Worm (Caenorhabditis elegans) whole organism, L2 larva: ENCODE data around the gene ttbk-7.
A peak's percentile ranks its signal among the peaks of the same experiment; 100 is the strongest.

Source experiments
- F13H6.1 ChIP-seq: sonication (generic microtip); optimal IDR thresholded peaks from 2 replicates; lab custom pipeline; 2016; ENCODE audit warnings: missing genetic modification characterization, missing compliant biosample characterization
- R02D3.7 ChIP-seq: fragments of 150-350 bp; optimal IDR thresholded peaks from 2 replicates; lab custom pipeline; 2014; ENCODE audit warnings: missing biosample characterization, missing genetic modification characterization
- Y55F3AM.14 ChIP-seq: fragments of 200-800 bp; sonication (Bioruptor generic); optimal IDR thresholded peaks from 2 replicates; lab custom pipeline; 2018; ENCODE audit warnings: mild to moderate bottlenecking, missing genetic modification characterization, missing compliant biosample characterization
- ceh-82 ChIP-seq: fragments of 150-350 bp; optimal IDR thresholded peaks from 2 replicates; lab custom pipeline; 2014; ENCODE audit warnings: missing biosample characterization, missing genetic modification characterization
- crh-2 ChIP-seq: sonication (generic microtip); optimal IDR thresholded peaks from 2 replicates; lab custom pipeline; 2017; ENCODE audit warnings: missing biosample characterization, missing genetic modification characterization
- dmd-4 ChIP-seq: sonication (generic microtip); optimal IDR thresholded peaks from 2 replicates; lab custom pipeline; 2017; ENCODE audit warnings: missing biosample characterization, missing genetic modification characterization
- egl-27 ChIP-seq: sonication (generic microtip); optimal IDR thresholded peaks from 3 replicates; lab custom pipeline; 2017; ENCODE audit warnings: missing biosample characterization, missing genetic modification reagents, missing genetic modification characterization
- elt-1 ChIP-seq: fragments of 150-350 bp; optimal IDR thresholded peaks from 2 replicates; lab custom pipeline; 2014; ENCODE audit warnings: missing biosample characterization, missing genetic modification characterization
- fos-1 ChIP-seq: fragments of 150-350 bp; optimal IDR thresholded peaks from 2 replicates; lab custom pipeline; 2014; ENCODE audit warnings: missing biosample characterization, missing genetic modification characterization
- gmeb-1 ChIP-seq: fragments of 150-350 bp; optimal IDR thresholded peaks from 2 replicates; lab custom pipeline; 2014; ENCODE audit warnings: missing biosample characterization, missing genetic modification characterization
- lin-11 ChIP-seq: fragments of 150-350 bp; sonication (generic microtip); optimal IDR thresholded peaks from 2 replicates; lab custom pipeline; 2014; ENCODE audit warnings: missing biosample characterization, missing genetic modification characterization, inconsistent platforms, mixed read lengths
- lin-39 ChIP-seq: fragments of 150-350 bp; optimal IDR thresholded peaks from 2 replicates; lab custom pipeline; 2014; ENCODE audit warnings: missing biosample characterization, missing genetic modification reagents, missing genetic modification characterization
- lsy-2 ChIP-seq, 2 experiments: fragments of 150-350 bp in 1 of 2; sonication (generic microtip) in 1 of 2; optimal IDR thresholded peaks; 2 replicates each; lab custom pipeline; 2014 to 2017; ENCODE audit warnings: missing biosample characterization in 2 of 2, missing genetic modification characterization in 2 of 2
- mab-5 ChIP-seq: fragments of 150-350 bp; optimal IDR thresholded peaks from 2 replicates; lab custom pipeline; 2014; ENCODE audit warnings: missing biosample characterization, missing genetic modification characterization
- mbf-1 ChIP-seq: sonication (generic microtip); optimal IDR thresholded peaks from 2 replicates; lab custom pipeline; 2017; ENCODE audit warnings: missing biosample characterization, missing genetic modification characterization
- mdl-1 ChIP-seq, 2 experiments: fragments of 150-350 bp in 1 of 2; sonication (generic microtip) in 1 of 2; optimal IDR thresholded peaks; 2 replicates each; lab custom pipeline; 2017; ENCODE audit warnings: missing biosample characterization in 2 of 2, missing genetic modification characterization in 2 of 2
- nhr-10 ChIP-seq: sonication (generic microtip); optimal IDR thresholded peaks from 2 replicates; lab custom pipeline; 2017; ENCODE audit warnings: missing biosample characterization, missing genetic modification characterization
- nhr-11 ChIP-seq: fragments of 150-350 bp; optimal IDR thresholded peaks from 2 replicates; lab custom pipeline; 2014; ENCODE audit warnings: missing biosample characterization, missing genetic modification characterization
- nhr-129 ChIP-seq: fragments of 150-350 bp; optimal IDR thresholded peaks from 2 replicates; lab custom pipeline; 2014; ENCODE audit warnings: missing biosample characterization, missing genetic modification characterization
- nhr-21 ChIP-seq: fragments of 150-350 bp; optimal IDR thresholded peaks from 2 replicates; lab custom pipeline; 2014; ENCODE audit warnings: missing biosample characterization, missing genetic modification characterization
- nhr-237 ChIP-seq: fragments of 150-350 bp; optimal IDR thresholded peaks from 2 replicates; lab custom pipeline; 2014; ENCODE audit warnings: missing biosample characterization, missing genetic modification characterization
- nhr-25 ChIP-seq: fragments of 150-350 bp; sonication (generic microtip); optimal IDR thresholded peaks from 3 replicates; lab custom pipeline; 2014; ENCODE audit warnings: missing biosample characterization, missing genetic modification characterization
- nhr-6 ChIP-seq: fragments of 150-350 bp; optimal IDR thresholded peaks from 2 replicates; lab custom pipeline; 2014; ENCODE audit warnings: missing biosample characterization, missing genetic modification characterization
- sem-4 ChIP-seq: fragments of 150-350 bp; optimal IDR thresholded peaks from 2 replicates; lab custom pipeline; 2014; ENCODE audit warnings: missing biosample characterization, missing genetic modification reagents, missing genetic modification characterization
- skn-1 ChIP-seq: sonication (generic microtip); optimal IDR thresholded peaks from 2 replicates; lab custom pipeline; 2017; ENCODE audit warnings: missing biosample characterization, missing genetic modification characterization
- sma-3 ChIP-seq: sonication (generic microtip); optimal IDR thresholded peaks from 2 replicates; lab custom pipeline; 2016; ENCODE audit warnings: missing genetic modification reagents, missing genetic modification characterization, missing compliant biosample characterization
- sma-9 ChIP-seq, 2 experiments: fragments of 150-350 bp in 1 of 2; sonication (generic microtip) in 1 of 2; optimal IDR thresholded peaks; 2 replicates each; lab custom pipeline; 2014 to 2016; ENCODE audit warnings: missing genetic modification characterization in 2 of 2, mild to moderate bottlenecking in 1 of 2, missing biosample characterization in 1 of 2, missing compliant biosample characterization in 1 of 2, missing genetic modification reagents in 1 of 2, moderate library complexity in 1 of 2
- unc-39 ChIP-seq: fragments of 150-350 bp; optimal IDR thresholded peaks from 2 replicates; lab custom pipeline; 2014; ENCODE audit warnings: missing biosample characterization, missing genetic modification characterization
- unc-55 ChIP-seq: fragments of 150-350 bp; sonication (generic microtip); optimal IDR thresholded peaks from 3 replicates; lab custom pipeline; 2014; ENCODE audit warnings: missing biosample characterization, missing genetic modification reagents, missing genetic modification characterization
- unc-62 ChIP-seq: fragments of 150-350 bp; optimal IDR thresholded peaks from 2 replicates; lab custom pipeline; 2014; ENCODE audit warnings: missing biosample characterization, missing genetic modification reagents, missing genetic modification characterization
- zag-1 ChIP-seq: fragments of 150-350 bp; optimal IDR thresholded peaks from 2 replicates; lab custom pipeline; 2014; ENCODE audit warnings: missing biosample characterization, missing genetic modification characterization
- ztf-4 ChIP-seq: fragments of 150-350 bp; optimal IDR thresholded peaks from 2 replicates; lab custom pipeline; 2014; ENCODE audit warnings: missing biosample characterization, missing genetic modification characterization

Gene ttbk-7

ce11 chrV:12896850-12897249 lies 1.2 kb upstream of the ttbk-7 start:
- no peak for TF ChIP-seq zag-1 (tag; lab: Kevin White, UChicago)
- no peak for TF ChIP-seq sem-4 (tag; lab: Kevin White, UChicago)
- no peak for TF ChIP-seq gmeb-1 (tag; lab: Kevin White, UChicago)
- peak; percentile 14 for TF ChIP-seq nhr-129
- TF ChIP-seq mab-5 (tag; lab: Kevin White, UChicago), result no peak
- peak; percentile 15 for TF ChIP-seq F13H6.1 (tag; lab: Kevin White, UChicago)
- peak; percentile 22 for TF ChIP-seq crh-2 (tag; lab: Kevin White, UChicago)
- TF ChIP-seq egl-27 (tag; lab: Kevin White, UChicago), result no peak

- TF ChIP-seq unc-62 (GFP tag; lab: Kevin White, UChicago) (no peak), nhr-10 (no peak), lin-39 (no peak), nhr-11 (tag; lab: Kevin White, UChicago) (no peak), unc-55 (GFP tag; lab: Kevin White, UChicago) (no peak), mbf-1 (no peak), Y55F3AM.14 (no peak)
- TF ChIP-seq, all 48 proteins: peak for 0
Measured at ce11 chrV:12885860-12886259, 9.8 kb downstream of the ttbk-7 start, which contains the start of gene glb-24. Gene glb-24 (minus strand): TSS chrV:12885960.

- no peak for TF ChIP-seq F13H6.1 (tag; lab: Kevin White, UChicago)
- no peak for TF ChIP-seq elt-1 (tag; lab: Kevin White, UChicago)
- no peak for TF ChIP-seq zag-1 (tag; lab: Kevin White, UChicago)
Measured at ce11 chrV:12882370-12882769, 13.3 kb downstream of the ttbk-7 start.

- TF ChIP-seq nhr-11 (tag; lab: Kevin White, UChicago), result no peak
- no peak for TF ChIP-seq nhr-6 (tag; lab: Kevin White, UChicago)
- TF ChIP-seq sma-3 (GFP tag; lab: Kevin White, UChicago), result no peak
- no peak for TF ChIP-seq mdl-1 (tag; optimal IDR thresholded peaks at IDR 0.05; lab: Kevin White, UChicago)
- TF ChIP-seq skn-1 (tag; lab: Kevin White, UChicago), result no peak
- no peak for TF ChIP-seq nhr-237 (tag; lab: Kevin White, UChicago)
- TF ChIP-seq dmd-4 (tag; lab: Kevin White, UChicago), result no peak
- TF ChIP-seq fos-1 (tag; lab: Kevin White, UChicago), result no peak
- no peak for TF ChIP-seq ceh-82
- no peak for TF ChIP-seq zag-1 (tag; lab: Kevin White, UChicago)
- TF ChIP-seq nhr-10, result no peak
- TF ChIP-seq nhr-25 (tag; lab: Kevin White, UChicago), result no peak
- no peak for TF ChIP-seq R02D3.7 (tag; lab: Kevin White, UChicago)
- TF ChIP-seq Y55F3AM.14, result no peak
- no peak for TF ChIP-seq ztf-4
- no peak for TF ChIP-seq lin-11 (tag; lab: Kevin White, UChicago)
- TF ChIP-seq, all 48 proteins: peak for 0
Measured at ce11 chrV:12881396-12881795, 14.3 kb downstream of the ttbk-7 start.

ce11 chrV:12879349-12879748 lies 16.3 kb downstream of the ttbk-7 start:
- peak; percentile 14 for TF ChIP-seq nhr-21
- TF ChIP-seq lsy-2 (tag; optimal IDR thresholded peaks at IDR 0.05; lab: Kevin White, UChicago), result no peak
- TF ChIP-seq sem-4 (tag; lab: Kevin White, UChicago), result no peak
- no peak for TF ChIP-seq sma-3 (GFP tag; lab: Kevin White, UChicago)

ce11 chrV:12877579-12877978 lies 18.1 kb downstream of the ttbk-7 start:
- TF ChIP-seq lin-39 (no peak), ztf-4 (no peak), unc-39 (no peak), fos-1 (tag; lab: Kevin White, UChicago) (peak; percentile 28), ceh-82 (no peak)
- TF ChIP-seq, all 48 proteins: peak for 1

ce11 chrV:12876708-12877107 lies 19.0 kb downstream of the ttbk-7 start:
- peak; percentile 48 for TF ChIP-seq fos-1 (tag; lab: Kevin White, UChicago)
- no peak for TF ChIP-seq unc-62 (GFP tag; lab: Kevin White, UChicago)
- TF ChIP-seq sma-9 (GFP tag; optimal IDR thresholded peaks at IDR 0.05; lab: Kevin White, UChicago), result peak; percentile 58
- no peak for TF ChIP-seq sma-9 (tag; optimal IDR thresholded peaks at IDR 0.05; lab: Kevin White, UChicago)
- peak; percentile 20 for TF ChIP-seq crh-2 (tag; lab: Kevin White, UChicago)
- TF ChIP-seq unc-39, result no peak
- TF ChIP-seq, all 48 proteins: peak for 3
